Fruit fly (Drosophila melanogaster): ENCODE measurements around the gene cas.

cas gene

dm6 chr3R:5705469-5706067, 11.0 kb downstream of the cas start (continued):
- TF ChIP-seq CrebB (tag; optimal IDR thresholded peaks at IDR 0.05) (no peak), Hsf (GFP tag; optimal IDR thresholded peaks at IDR 0.05) (peak; percentile 54), Sox102F (GFP tag; optimal IDR thresholded peaks at IDR 0.05) (peak; percentile 71), nerfin-2 (GFP tag; IDR thresholded peaks at IDR 0.05; ENCODE audit: partially characterized antibody) (no peak), klu (GFP tag; IDR thresholded peaks at IDR 0.05) (peak; percentile 38; the same call in 1 of the 2 replicates), mam (GFP tag; optimal IDR thresholded peaks at IDR 0.05) (peak; percentile 36), CG9797 (GFP tag; optimal IDR thresholded peaks at IDR 0.05) (no peak), CG9727 (GFP tag; optimal IDR thresholded peaks at IDR 0.05) (peak; percentile 69), btn (GFP tag; optimal IDR thresholded peaks at IDR 0.05) (no peak), CG9437 (GFP tag; optimal IDR thresholded peaks at IDR 0.05) (peak; percentile 59), CG8359 (GFP tag; optimal IDR thresholded peaks at IDR 0.05; ENCODE audit: borderline replicate concordance) (no peak), CTCF (GFP tag; optimal IDR thresholded peaks at IDR 0.05) (no peak), esg (GFP tag; conservative IDR thresholded peaks at IDR 0.05) (peak; percentile 47; the same call in 1 of the 2 replicates), lilli (GFP tag; optimal IDR thresholded peaks at IDR 0.05) (peak; percentile 57), nmo (GFP tag; optimal IDR thresholded peaks at IDR 0.05) (peak; percentile 84), crol (GFP tag; IDR thresholded peaks at IDR 0.05) (no peak), C15 (GFP tag; IDR thresholded peaks at IDR 0.05) (no peak), pnt (GFP tag; optimal IDR thresholded peaks at IDR 0.05) (no peak), CG17829 (tag; optimal IDR thresholded peaks at IDR 0.05) (peak; percentile 80), BEAF-32 (GFP tag; optimal IDR thresholded peaks at IDR 0.05) (no peak), sisA (GFP tag; IDR thresholded peaks at IDR 0.05) (peak; percentile 39; the same call in 1 of the 2 replicates), Dll (GFP tag; IDR thresholded peaks at IDR 0.05; ENCODE audit: partially characterized antibody) (no peak), CG1024 (GFP tag; IDR thresholded peaks at IDR 0.05) (no peak), ash1 (GFP tag; optimal IDR thresholded peaks at IDR 0.05) (no peak), Bdp1 (GFP tag; optimal IDR thresholded peaks at IDR 0.05) (no peak), CG30431 (GFP tag; optimal IDR thresholded peaks at IDR 0.05) (no peak), CG17612 (GFP tag; IDR thresholded peaks at IDR 0.05) (no peak), pum (GFP tag; optimal IDR thresholded peaks at IDR 0.05) (peak; percentile 2), maf-S (GFP tag; optimal IDR thresholded peaks at IDR 0.05) (no peak), CG13424 (tag; optimal IDR thresholded peaks at IDR 0.05) (peak; percentile 82), Neu2 (GFP tag; optimal IDR thresholded peaks at IDR 0.05; ENCODE audit: borderline replicate concordance) (no peak), gem (tag; optimal IDR thresholded peaks at IDR 0.05) (peak; percentile 82), dmrt99B (tag; optimal IDR thresholded peaks at IDR 0.05) (no peak), Atf-2 (GFP tag; optimal IDR thresholded peaks at IDR 0.05) (peak; percentile 43), dpn (GFP tag; optimal IDR thresholded peaks at IDR 0.05) (peak; percentile 54 to 55), Abd-B (GFP tag; optimal IDR thresholded peaks at IDR 0.05) (peak; percentile 51), CG4707 (GFP tag; optimal IDR thresholded peaks at IDR 0.05) (no peak), tna (GFP tag; IDR thresholded peaks at IDR 0.05; ENCODE audit: partially characterized antibody) (no peak), trem (tag; optimal IDR thresholded peaks at IDR 0.05) (peak; percentile 73), CG8478 (optimal IDR thresholded peaks at IDR 0.05) (no peak), Lpt (GFP tag; optimal IDR thresholded peaks at IDR 0.05) (no peak), Hmx (GFP tag; optimal IDR thresholded peaks at IDR 0.05) (no peak), Mad (GFP tag; optimal IDR thresholded peaks at IDR 0.05) (peak; percentile 4), Myb (GFP tag; optimal IDR thresholded peaks at IDR 0.05) (no peak), az2 (GFP tag; optimal IDR thresholded peaks at IDR 0.05) (peak; percentile 58), CG14710 (tag; optimal IDR thresholded peaks at IDR 0.05) (no peak), CG10321 (GFP tag; IDR thresholded peaks at IDR 0.05) (no peak), sc (optimal IDR thresholded peaks at IDR 0.05) (no peak), sc (GFP tag; optimal IDR thresholded peaks at IDR 0.05) (peak; percentile 46), Tbp (GFP tag; optimal IDR thresholded peaks at IDR 0.05) (no peak), CG11504 (tag; optimal IDR thresholded peaks at IDR 0.05) (no peak), CkIIα-i1 (GFP tag; IDR thresholded peaks at IDR 0.05) (no peak)

All from whole organism, embryonic.